Worm (Caenorhabditis elegans) whole organism, midembryonic: ENCODE results near the gene F07F6.8.

Experiments
- T22C8.4 ChIP-seq: fragments of 200-800 bp; sonication (Bioruptor generic); IDR thresholded peaks from 2 replicates; pipeline ENCODE4 v1.3.6; 2022; ENCODE audit warnings: missing genetic modification characterization, missing compliant biosample characterization
- cog-1 ChIP-seq: sonication (generic microtip); optimal IDR thresholded peaks from 2 replicates; lab custom pipeline; 2016; ENCODE audit warnings: missing genetic modification characterization, missing compliant biosample characterization
- klf-2 ChIP-seq: fragments of 200-800 bp; sonication (Bioruptor generic); conservative IDR thresholded peaks from 2 replicates; pipeline ENCODE4 v1.3.6; 2022; ENCODE audit warnings: missing genetic modification reagents, missing genetic modification characterization, missing compliant biosample characterization
- med-1 ChIP-seq: sonication (generic microtip); optimal IDR thresholded peaks from 2 replicates; lab custom pipeline; 2017; ENCODE audit warnings: missing genetic modification characterization, mild to moderate bottlenecking, missing compliant biosample characterization, antibody characterized with exemption, missing genetic modification reagents; ENCODE audit not compliant: insufficient read depth
- ref-1 ChIP-seq: fragments of 200-800 bp; sonication (Bioruptor generic); conservative IDR thresholded peaks from 2 replicates; pipeline ENCODE4 v1.3.6; 2022; ENCODE audit warnings: missing genetic modification reagents, missing genetic modification characterization, missing compliant biosample characterization
- tab-1 ChIP-seq: fragments of 200-800 bp; sonication (Bioruptor generic); IDR thresholded peaks from 2 replicates; pipeline ENCODE4 v1.3.6; 2022; ENCODE audit warnings: missing genetic modification characterization, missing compliant biosample characterization
- ztf-23 ChIP-seq: fragments of 200-800 bp; sonication (Bioruptor generic); IDR thresholded peaks from 2 replicates; pipeline ENCODE4 v1.3.6; 2022; ENCODE audit warnings: missing genetic modification reagents, missing genetic modification characterization, missing compliant biosample characterization
- ztf-29 ChIP-seq: fragments of 200-800 bp; sonication (Bioruptor generic); IDR thresholded peaks from 2 replicates; pipeline ENCODE4 v1.3.6; 2022; ENCODE audit warnings: missing genetic modification reagents, missing genetic modification characterization, missing compliant biosample characterization

Gene F07F6.8

ce11 chrII:5374967-5375366 is 50.6 kb downstream of the F07F6.8 start, which contains the start of gene algn-2:
Gene algn-2, plus strand, starts transcription at chrII:5375267.
- TF ChIP-seq med-1 (GFP tag; lab: Kevin White, UChicago) = no peak
- TF ChIP-seq ztf-23 = no peak
- TF ChIP-seq ref-1 = no peak
- TF ChIP-seq ztf-29 = no peak
- TF ChIP-seq tab-1 (GFP tag; lab: Robert Waterston, UW) = no peak
- no peak for TF ChIP-seq cog-1 (tag; lab: Kevin White, UChicago)
- TF ChIP-seq T22C8.4 (GFP tag; lab: Robert Waterston, UW) = no peak
- no peak for TF ChIP-seq klf-2 (GFP tag; lab: Robert Waterston, UW)
